Fruit fly (Drosophila melanogaster): ENCODE measurements around the gene Nup43.

- no peak for TF ChIP-seq CG8478 (optimal IDR thresholded peaks at IDR 0.05)
- TF ChIP-seq CTCF (optimal IDR thresholded peaks at IDR 0.05) = no peak
These were observed 27.9 kb upstream of the Nup43 start for dm6 chr3R:18338493-18338892.
